Worm (Caenorhabditis elegans): ENCODE measurements around the gene sdz-5.

DNA sequence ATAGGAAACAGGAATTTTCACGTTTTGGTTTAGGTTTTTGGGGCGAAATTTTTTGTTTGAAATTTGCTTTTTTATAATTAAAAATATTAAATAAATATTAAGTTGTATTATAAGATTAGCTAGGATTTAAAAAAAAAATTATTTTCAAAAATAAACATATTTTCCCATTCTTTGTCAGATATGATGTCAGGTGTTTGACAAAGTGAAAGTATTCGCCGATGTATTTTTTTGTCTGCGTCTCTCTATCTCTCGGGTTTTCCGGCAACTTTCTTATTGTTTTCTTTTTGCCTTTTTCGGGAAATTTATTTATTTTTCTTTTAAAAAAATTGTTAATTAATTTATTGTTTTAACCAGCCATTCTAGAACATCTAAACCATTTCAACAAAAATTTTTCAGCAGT, 21.9 kb downstream of the sdz-5 start:
- TF ChIP-seq W03F9.2 (tag; optimal IDR thresholded peaks at IDR 0.05) (no peak), him-1 (tag; optimal IDR thresholded peaks at IDR 0.05) (no peak)

Data from whole organism, L4/young adult.